Fruit fly (Drosophila melanogaster) whole organism, embryonic: ENCODE results near the gene Xe7.
A peak's percentile ranks its signal among the peaks of the same experiment; 100 is the strongest.

Experiments
- Ada2b ChIP-seq: fragments of 200-800 bp; sonication (Bioruptor generic); IDR thresholded peaks from 2 replicates; pipeline ENCODE4 v1.3.6; 2022; ENCODE audit warnings: missing biosample characterization, missing genetic modification characterization
- CG1024 ChIP-seq: fragments of 200-800 bp; sonication (Bioruptor generic); IDR thresholded peaks from 2 replicates; pipeline ENCODE4 v1.3.6; 2022; ENCODE audit warnings: missing biosample characterization, missing genetic modification characterization
- CG14965 ChIP-seq: fragments of 200-800 bp; sonication (Bioruptor generic); optimal IDR thresholded peaks from 2 replicates; lab custom pipeline; 2016; ENCODE audit warnings: missing biosample characterization, missing genetic modification characterization, borderline replicate concordance
- CG15696 ChIP-seq: fragments of 200-800 bp; sonication (Bioruptor generic); optimal IDR thresholded peaks from 2 replicates; lab custom pipeline; 2019; ENCODE audit warnings: missing biosample characterization, mild to moderate bottlenecking, missing genetic modification characterization, moderate library complexity
- CG17385 ChIP-seq: fragments of 200-800 bp; sonication (Bioruptor generic); optimal IDR thresholded peaks from 3 replicates; lab custom pipeline; 2018; ENCODE audit warnings: missing biosample characterization, mild to moderate bottlenecking, missing genetic modification characterization
- CG17802 ChIP-seq: fragments of 200-800 bp; sonication (Bioruptor generic); optimal IDR thresholded peaks from 2 replicates; lab custom pipeline; 2018; ENCODE audit warnings: missing biosample characterization, mild to moderate bottlenecking, missing genetic modification characterization, moderate library complexity
- CG17829 ChIP-seq: fragments of 200-800 bp; optimal IDR thresholded peaks from 2 replicates; lab custom pipeline; 2019; ENCODE audit warnings: missing biosample characterization, mild to moderate bottlenecking, missing genetic modification characterization, moderate library complexity
- CG2120 ChIP-seq: fragments of 200-800 bp; sonication (Bioruptor generic); optimal IDR thresholded peaks from 3 replicates; lab custom pipeline; 2016; ENCODE audit warnings: missing biosample characterization, missing genetic modification characterization
- CG34422 ChIP-seq: fragments of 200-800 bp; sonication (Bioruptor generic); IDR thresholded peaks from 3 replicates; pipeline ENCODE4 v1.3.6; 2022; ENCODE audit warnings: missing biosample characterization, missing genetic modification characterization
- CG4424 ChIP-seq: fragments of 200-800 bp; sonication (Bioruptor generic); optimal IDR thresholded peaks from 3 replicates; lab custom pipeline; 2016; ENCODE audit warnings: missing biosample characterization, missing genetic modification characterization
- CG6254 ChIP-seq: fragments of 200-800 bp; sonication (Bioruptor generic); optimal IDR thresholded peaks from 3 replicates; lab custom pipeline; 2017; ENCODE audit warnings: mild to moderate bottlenecking, missing biosample characterization, missing genetic modification reagents, missing genetic modification characterization
- CG7987 ChIP-seq: fragments of 200-800 bp; sonication (Bioruptor generic); optimal IDR thresholded peaks from 2 replicates; lab custom pipeline; 2018; ENCODE audit warnings: missing biosample characterization, mild to moderate bottlenecking, missing genetic modification characterization, moderate library complexity
- CG8089 ChIP-seq: fragments of 200-800 bp; sonication (Bioruptor generic); optimal IDR thresholded peaks from 3 replicates; lab custom pipeline; 2016; ENCODE audit warnings: missing biosample characterization, missing genetic modification characterization
- CG8944 ChIP-seq: fragments of 200-800 bp; sonication (Bioruptor generic); optimal IDR thresholded peaks from 3 replicates; lab custom pipeline; 2016; ENCODE audit warnings: missing biosample characterization, missing genetic modification characterization
- CG9817 ChIP-seq: fragments of 200-800 bp; sonication (Bioruptor generic); optimal IDR thresholded peaks from 2 replicates; lab custom pipeline; 2018; ENCODE audit warnings: missing biosample characterization, mild to moderate bottlenecking, missing genetic modification characterization, moderate library complexity
- Doc2 ChIP-seq: fragments of 200-800 bp; sonication (Bioruptor generic); IDR thresholded peaks from 2 replicates; pipeline ENCODE4 v1.3.6; 2022; ENCODE audit warnings: missing biosample characterization, missing genetic modification characterization
- HLH54F ChIP-seq: fragments of 200-800 bp; sonication (Bioruptor generic); optimal IDR thresholded peaks from 3 replicates; lab custom pipeline; 2016; ENCODE audit warnings: missing biosample characterization, missing genetic modification characterization
- Jarid2 ChIP-seq: fragments of 200-800 bp; sonication (Bioruptor generic); optimal IDR thresholded peaks from 3 replicates; lab custom pipeline; 2017; ENCODE audit warnings: mild to moderate bottlenecking, missing biosample characterization, missing genetic modification reagents, missing genetic modification characterization
- MTF-1 ChIP-seq: fragments of 200-800 bp; sonication (Bioruptor generic); optimal IDR thresholded peaks from 2 replicates; lab custom pipeline; 2018; ENCODE audit warnings: missing biosample characterization, mild to moderate bottlenecking, missing genetic modification characterization, borderline replicate concordance
- Med ChIP-seq: fragments of 200-800 bp; sonication (Bioruptor generic); peaks from one replicate; lab custom pipeline; 2016; ENCODE audit warnings: missing biosample characterization, missing genetic modification characterization, mild to moderate bottlenecking, inconsistent platforms, moderate library complexity
- Mes4 ChIP-seq: fragments of 200-800 bp; sonication (Bioruptor generic); optimal IDR thresholded peaks from 2 replicates; lab custom pipeline; 2016; ENCODE audit warnings: missing biosample characterization, missing genetic modification characterization
- Opbp ChIP-seq: fragments of 200-800 bp; sonication (Bioruptor generic); IDR thresholded peaks from 3 replicates; pipeline ENCODE4 v1.3.6; 2022; ENCODE audit warnings: missing biosample characterization, missing genetic modification characterization; ENCODE audit not compliant: partially characterized antibody
- Sox100B ChIP-seq: fragments of 200-800 bp; sonication (Bioruptor generic); optimal IDR thresholded peaks from 3 replicates; lab custom pipeline; 2018; ENCODE audit warnings: missing biosample characterization, mild to moderate bottlenecking, missing genetic modification characterization
- ac ChIP-seq: fragments of 200-800 bp; sonication (Bioruptor generic); optimal IDR thresholded peaks from 3 replicates; lab custom pipeline; 2017; ENCODE audit warnings: missing biosample characterization, mild to moderate bottlenecking, missing genetic modification characterization
- al ChIP-seq: fragments of 200-800 bp; sonication (Bioruptor generic); IDR thresholded peaks from 2 replicates; pipeline ENCODE4 v1.3.6; 2022; ENCODE audit warnings: missing biosample characterization, missing genetic modification characterization
- aop ChIP-seq: fragments of 200-800 bp; sonication (Bioruptor generic); IDR thresholded peaks from 2 replicates; pipeline ENCODE4 v1.3.6; 2022; ENCODE audit warnings: missing biosample characterization, missing genetic modification characterization
- ash1 ChIP-seq: fragments of 200-800 bp; sonication (Bioruptor generic); optimal IDR thresholded peaks from 2 replicates; lab custom pipeline; 2018; ENCODE audit warnings: missing biosample characterization, mild to moderate bottlenecking, missing genetic modification characterization
- ato ChIP-seq: fragments of 200-800 bp; sonication (Bioruptor generic); IDR thresholded peaks from 2 replicates; pipeline ENCODE4 v1.3.6; 2022; ENCODE audit warnings: missing biosample characterization, missing genetic modification characterization; ENCODE audit not compliant: partially characterized antibody
- az2 ChIP-seq: fragments of 200-800 bp; sonication (Bioruptor generic); optimal IDR thresholded peaks from 3 replicates; lab custom pipeline; 2016; ENCODE audit warnings: missing biosample characterization, missing genetic modification characterization
- eve ChIP-seq, 2 experiments: fragments of >200 bp; optimal IDR thresholded peaks; 2 replicates each; lab custom pipeline; 2017; ENCODE audit warnings: missing biosample characterization in 2 of 2, missing genetic modification characterization in 2 of 2
- exex ChIP-seq: fragments of 200-800 bp; sonication (Bioruptor generic); optimal IDR thresholded peaks from 4 replicates; lab custom pipeline; 2018; ENCODE audit warnings: missing biosample characterization, mild to moderate bottlenecking, missing genetic modification characterization, moderate library complexity
- eyg ChIP-seq: fragments of 200-800 bp; sonication (Bioruptor generic); optimal IDR thresholded peaks from 3 replicates; lab custom pipeline; 2016; ENCODE audit warnings: missing biosample characterization, missing genetic modification characterization
- gfzf ChIP-seq: fragments of 200-800 bp; sonication (Bioruptor generic); optimal IDR thresholded peaks from 2 replicates; lab custom pipeline; 2016; ENCODE audit warnings: missing biosample characterization, mild to moderate bottlenecking, missing genetic modification characterization, moderate library complexity
- ham ChIP-seq: fragments of 200-800 bp; sonication (Bioruptor generic); IDR thresholded peaks from 2 replicates; pipeline ENCODE4 v1.3.6; 2022; ENCODE audit warnings: missing biosample characterization, missing genetic modification characterization
- hb ChIP-seq: fragments of 200-800 bp; sonication (Bioruptor generic); IDR thresholded peaks from 3 replicates; pipeline ENCODE4 v1.3.6; 2022; ENCODE audit warnings: missing biosample characterization, missing genetic modification characterization; ENCODE audit not compliant: partially characterized antibody
- her ChIP-seq: fragments of 200-800 bp; sonication (Bioruptor generic); optimal IDR thresholded peaks from 2 replicates; lab custom pipeline; 2016; ENCODE audit warnings: missing biosample characterization, missing genetic modification characterization
- jigr1 ChIP-seq: fragments of 200-800 bp; sonication (Bioruptor generic); IDR thresholded peaks from 3 replicates; pipeline ENCODE4 v1.3.6; 2022; ENCODE audit warnings: missing biosample characterization, missing genetic modification characterization
- kni ChIP-seq: fragments of 200-800 bp; sonication (Bioruptor generic); optimal IDR thresholded peaks from 3 replicates; lab custom pipeline; 2017; ENCODE audit warnings: mild to moderate bottlenecking, missing biosample characterization, missing genetic modification reagents, missing genetic modification characterization
- lbe ChIP-seq: fragments of 200-800 bp; sonication (Bioruptor generic); optimal IDR thresholded peaks from 2 replicates; lab custom pipeline; 2016; ENCODE audit warnings: missing biosample characterization, mild to moderate bottlenecking, missing genetic modification characterization
- nerfin-1 ChIP-seq: fragments of 200-800 bp; sonication (Bioruptor generic); optimal IDR thresholded peaks from 3 replicates; lab custom pipeline; 2019; ENCODE audit warnings: missing biosample characterization, mild to moderate bottlenecking, missing genetic modification characterization, moderate library complexity
- odd ChIP-seq: fragments of 200-800 bp; sonication (Bioruptor generic); optimal IDR thresholded peaks from 2 replicates; lab custom pipeline; 2017; ENCODE audit warnings: missing biosample characterization, mild to moderate bottlenecking, missing genetic modification characterization
- peb ChIP-seq: fragments of 200-800 bp; sonication (Bioruptor generic); IDR thresholded peaks from 2 replicates; pipeline ENCODE4 v1.3.6; 2022; ENCODE audit warnings: missing biosample characterization, missing genetic modification characterization
- ranshi ChIP-seq: fragments of 200-800 bp; sonication (Bioruptor generic); IDR thresholded peaks from 2 replicates; pipeline ENCODE4 v1.3.6; 2022; ENCODE audit warnings: missing biosample characterization, missing genetic modification characterization
- ro ChIP-seq: fragments of 200-800 bp; sonication (Bioruptor generic); IDR thresholded peaks from 2 replicates; pipeline ENCODE4 v1.3.6; 2022; ENCODE audit warnings: missing biosample characterization, missing genetic modification characterization
- row ChIP-seq: fragments of 200-800 bp; sonication (Bioruptor generic); IDR thresholded peaks from 3 replicates; pipeline ENCODE4 v1.3.6; 2022; ENCODE audit warnings: missing biosample characterization, missing genetic modification characterization
- seq ChIP-seq: fragments of 200-800 bp; sonication (Bioruptor generic); IDR thresholded peaks from 2 replicates; pipeline ENCODE4 v1.3.6; 2022; ENCODE audit warnings: missing biosample characterization, missing genetic modification characterization
- stc ChIP-seq: fragments of 200-800 bp; sonication (Bioruptor generic); IDR thresholded peaks from 2 replicates; pipeline ENCODE4 v1.3.6; 2022; ENCODE audit warnings: missing biosample characterization, missing genetic modification characterization
- stwl ChIP-seq: fragments of 200-800 bp; sonication (Bioruptor generic); optimal IDR thresholded peaks from 3 replicates; lab custom pipeline; 2018; ENCODE audit warnings: missing biosample characterization, mild to moderate bottlenecking, missing genetic modification characterization, moderate library complexity
- toy ChIP-seq: fragments of 200-800 bp; sonication (Bioruptor generic); IDR thresholded peaks from 2 replicates; pipeline ENCODE4 v1.3.6; 2022; ENCODE audit warnings: missing biosample characterization, missing genetic modification characterization
- wek ChIP-seq: fragments of 200-800 bp; sonication (Bioruptor generic); optimal IDR thresholded peaks from 3 replicates; lab custom pipeline; 2018; ENCODE audit warnings: missing biosample characterization, mild to moderate bottlenecking, missing genetic modification characterization, moderate library complexity
- yki ChIP-seq: fragments of >200 bp; optimal IDR thresholded peaks from 3 replicates; lab custom pipeline; 2018

Gene Xe7

dm6 chr3R:5654692-5655181 is 14.4 kb downstream of the Xe7 start, which contains the start of the genes elm and MED27 (continued):
- TF ChIP-seq kni (GFP tag; lab: Kevin White, UChicago), result peak; percentile 85
- peak; percentile 84 for TF ChIP-seq Mes4 (GFP tag; lab: Kevin White, UChicago)
- peak; percentile 96 for TF ChIP-seq az2 (GFP tag; lab: Kevin White, UChicago)
- TF ChIP-seq ro (GFP tag; lab: Robert Waterston, UW), result peak; percentile 87
- TF ChIP-seq CG2120 (GFP tag; lab: Kevin White, UChicago), result peak; percentile 98
- peak; percentile 72 for TF ChIP-seq Doc2 (GFP tag; lab: Robert Waterston, UW)
- peak; percentile 80 for TF ChIP-seq ham
- peak; percentile 75 for TF ChIP-seq stc
- TF ChIP-seq CG9817 (tag; lab: Kevin White, UChicago), result peak; percentile 96
- TF ChIP-seq nerfin-1 (tag; lab: Kevin White, UChicago), result peak; percentile 84
- TF ChIP-seq aop (GFP tag; lab: Robert Waterston, UW), result peak; percentile 80
- peak; percentile 85 for TF ChIP-seq peb (GFP tag; lab: Robert Waterston, UW)
- peak; percentile 95 for TF ChIP-seq CG4424
- peak; percentile 95 for TF ChIP-seq CG34422 (GFP tag; lab: Robert Waterston, UW)
- peak; percentile 95 for TF ChIP-seq CG8944
- TF ChIP-seq her (GFP tag; lab: Kevin White, UChicago), result peak; percentile 73
- TF ChIP-seq Jarid2 (GFP tag; lab: Kevin White, UChicago), result peak; percentile 70
- TF ChIP-seq CG17829 (tag; lab: Kevin White, UChicago), result peak; percentile 94
- peak; percentile 68 for TF ChIP-seq MTF-1 (GFP tag; lab: Kevin White, UChicago)
- TF ChIP-seq odd (GFP tag; lab: Kevin White, UChicago), result peak; percentile 49
- TF ChIP-seq CG17802 (tag; lab: Kevin White, UChicago), result peak; percentile 73
- peak; percentile 53 for TF ChIP-seq CG7987 (GFP tag; lab: Kevin White, UChicago)
- TF ChIP-seq al, result peak; percentile 94
- peak; percentile 85 for TF ChIP-seq seq (GFP tag; lab: Robert Waterston, UW)
- TF ChIP-seq toy, result peak; percentile 72; the same call in 1 of the 2 replicates
- TF ChIP-seq row, result peak; percentile 99
- TF ChIP-seq ranshi (GFP tag; lab: Robert Waterston, UW), result peak; percentile 93
- peak; percentile 53 for TF ChIP-seq CG6254 (GFP tag; lab: Kevin White, UChicago)
- TF ChIP-seq gfzf (GFP tag; lab: Kevin White, UChicago), result peak; percentile 89
- TF ChIP-seq ato (GFP tag; lab: Robert Waterston, UW), result peak; percentile 47; the same call in 1 of the 2 replicates
- TF ChIP-seq CG15696 (tag; lab: Kevin White, UChicago), result peak; percentile 97
- TF ChIP-seq eve (GFP tag; optimal IDR thresholded peaks at IDR 0.05; lab: Kevin White, UChicago), result peak in 1 of 2 experiments; percentile 66
- TF ChIP-seq lbe (GFP tag; lab: Kevin White, UChicago), result peak; percentile 89
- TF ChIP-seq wek, result peak; percentile 0
- peak; percentile 94 for TF ChIP-seq HLH54F (GFP tag; lab: Kevin White, UChicago)
- TF ChIP-seq ac (GFP tag; lab: Kevin White, UChicago), result no peak
- TF ChIP-seq CG17385 (GFP tag; lab: Kevin White, UChicago), result peak; percentile 80
- peak; percentile 75 for TF ChIP-seq stwl
- TF ChIP-seq CG14965, result peak; percentile 25
- TF ChIP-seq CG8089 (GFP tag; lab: Kevin White, UChicago), result peak; percentile 83
- TF ChIP-seq Opbp (GFP tag; lab: Robert Waterston, UW), result peak; percentile 83
- TF ChIP-seq eyg (GFP tag; lab: Kevin White, UChicago), result peak; percentile 75
- peak; percentile 64 for TF ChIP-seq exex (tag; lab: Kevin White, UChicago)
- peak; percentile 92 for TF ChIP-seq Ada2b (GFP tag; lab: Robert Waterston, UW)
- TF ChIP-seq Med (GFP tag; lab: Kevin White, UChicago), result peak; percentile 98
- TF ChIP-seq hb (GFP tag; lab: Robert Waterston, UW), result peak; percentile 90
- peak; percentile 60; the same call in 1 of the 2 replicates for TF ChIP-seq CG1024 (GFP tag; lab: Robert Waterston, UW)
- peak; percentile 77 for TF ChIP-seq Sox100B (GFP tag; lab: Kevin White, UChicago)
- TF ChIP-seq ash1 (GFP tag; lab: Kevin White, UChicago), result peak; percentile 35
- TF ChIP-seq yki, result no peak
- TF ChIP-seq jigr1, result peak; percentile 93
